Fruit fly (Drosophila melanogaster) whole organism, embryonic: ENCODE measurements around the gene CG11703.

Experiments used
- Blimp-1 ChIP-seq: fragments of 200-800 bp; sonication (Bioruptor generic); optimal IDR thresholded peaks from 3 replicates; lab custom pipeline; 2018; ENCODE audit warnings: missing biosample characterization, missing genetic modification characterization, mild to moderate bottlenecking, moderate library complexity, missing genetic modification reagents
- CG11560 ChIP-seq: fragments of 200-800 bp; sonication (Bioruptor generic); IDR thresholded peaks from 3 replicates; pipeline ENCODE4 v1.3.6; 2022; ENCODE audit warnings: missing biosample characterization, missing genetic modification characterization
- CG11695 ChIP-seq: fragments of 200-800 bp; sonication (Bioruptor generic); IDR thresholded peaks from 3 replicates; pipeline ENCODE4 v1.3.6; 2022; ENCODE audit warnings: missing biosample characterization, missing genetic modification characterization
- CG11696 ChIP-seq: fragments of 200-800 bp; sonication (Bioruptor generic); IDR thresholded peaks from 2 replicates; pipeline ENCODE4 v1.3.6; 2022; ENCODE audit warnings: missing biosample characterization, missing genetic modification characterization
- CG12236 ChIP-seq: fragments of 200-800 bp; sonication (Bioruptor generic); optimal IDR thresholded peaks from 2 replicates; lab custom pipeline; 2016; ENCODE audit warnings: missing biosample characterization, missing genetic modification characterization
- CG12769 ChIP-seq: fragments of 200-800 bp; sonication (Bioruptor generic); optimal IDR thresholded peaks from 2 replicates; lab custom pipeline; 2019; ENCODE audit warnings: missing biosample characterization, mild to moderate bottlenecking, missing genetic modification characterization, moderate library complexity
- CG14667 ChIP-seq: fragments of 200-800 bp; sonication (Bioruptor generic); IDR thresholded peaks from 2 replicates; pipeline ENCODE4 v1.3.6; 2022; ENCODE audit warnings: missing biosample characterization, missing genetic modification characterization
- CG18011 ChIP-seq: fragments of 200-800 bp; sonication (Bioruptor generic); optimal IDR thresholded peaks from 2 replicates; lab custom pipeline; 2017; ENCODE audit warnings: missing biosample characterization, missing genetic modification characterization, mild to moderate bottlenecking, moderate library complexity, missing genotype
- CG18619 ChIP-seq: fragments of 200-800 bp; sonication (Bioruptor generic); optimal IDR thresholded peaks from 3 replicates; lab custom pipeline; 2017; ENCODE audit warnings: missing biosample characterization, mild to moderate bottlenecking, missing genetic modification characterization
- CG30431 ChIP-seq: fragments of 200-800 bp; sonication (Bioruptor generic); optimal IDR thresholded peaks from 2 replicates; lab custom pipeline; 2017; ENCODE audit warnings: missing biosample characterization, missing genetic modification characterization
- CG31224 ChIP-seq: fragments of 200-800 bp; sonication (Bioruptor generic); IDR thresholded peaks from 2 replicates; pipeline ENCODE4 v1.3.6; 2022; ENCODE audit warnings: missing biosample characterization, missing genetic modification characterization
- CG31441 ChIP-seq: fragments of 200-800 bp; sonication (Bioruptor generic); IDR thresholded peaks from 2 replicates; pipeline ENCODE4 v1.3.6; 2022; ENCODE audit warnings: missing biosample characterization, missing genetic modification characterization
- CG34422 ChIP-seq: fragments of 200-800 bp; sonication (Bioruptor generic); IDR thresholded peaks from 3 replicates; pipeline ENCODE4 v1.3.6; 2022; ENCODE audit warnings: missing biosample characterization, missing genetic modification characterization
- CG4282 ChIP-seq: fragments of 200-800 bp; sonication (Bioruptor generic); optimal IDR thresholded peaks from 2 replicates; lab custom pipeline; 2016; ENCODE audit warnings: missing biosample characterization, missing genetic modification characterization
- CG6791 ChIP-seq: fragments of 200-800 bp; sonication (Bioruptor generic); IDR thresholded peaks from 3 replicates; pipeline ENCODE4 v1.3.6; 2022; ENCODE audit warnings: missing biosample characterization, missing genetic modification characterization; ENCODE audit not compliant: partially characterized antibody
- CG9797 ChIP-seq: fragments of 200-800 bp; sonication (Bioruptor generic); optimal IDR thresholded peaks from 3 replicates; lab custom pipeline; 2018; ENCODE audit warnings: missing biosample characterization, mild to moderate bottlenecking, missing genetic modification characterization
- CG9817 ChIP-seq: fragments of 200-800 bp; sonication (Bioruptor generic); optimal IDR thresholded peaks from 2 replicates; lab custom pipeline; 2018; ENCODE audit warnings: missing biosample characterization, mild to moderate bottlenecking, missing genetic modification characterization, moderate library complexity
- CTCF ChIP-seq: fragments of 200-800 bp; sonication (Bioruptor generic); optimal IDR thresholded peaks from 2 replicates; lab custom pipeline; 2017; ENCODE audit warnings: missing biosample characterization, mild to moderate bottlenecking, missing genetic modification characterization, moderate library complexity
- Camta ChIP-seq: fragments of 200-800 bp; sonication (Bioruptor generic); optimal IDR thresholded peaks from 2 replicates; lab custom pipeline; 2016; ENCODE audit warnings: missing biosample characterization, missing genetic modification characterization
- Dek ChIP-seq: fragments of 200-800 bp; sonication (Bioruptor generic); optimal IDR thresholded peaks from 3 replicates; lab custom pipeline; 2019; ENCODE audit warnings: missing biosample characterization, mild to moderate bottlenecking, missing genetic modification characterization, moderate library complexity
- Dip2 ChIP-seq: fragments of 200-800 bp; sonication (Bioruptor generic); IDR thresholded peaks from 2 replicates; pipeline ENCODE4 v1.3.6; 2022; ENCODE audit warnings: missing biosample characterization, missing genetic modification characterization
- Drgx ChIP-seq: fragments of 200-800 bp; sonication (Bioruptor generic); IDR thresholded peaks from 2 replicates; pipeline ENCODE4 v1.3.6; 2022; ENCODE audit warnings: missing biosample characterization, missing genetic modification characterization
- HHEX ChIP-seq: fragments of 200-800 bp; sonication (Bioruptor generic); optimal IDR thresholded peaks from 3 replicates; lab custom pipeline; 2017; ENCODE audit warnings: missing biosample characterization, mild to moderate bottlenecking, missing genetic modification characterization, missing genetic modification reagents
- Max ChIP-seq: fragments of 200-800 bp; sonication (Bioruptor generic); optimal IDR thresholded peaks from 2 replicates; lab custom pipeline; 2016; ENCODE audit warnings: missing biosample characterization, mild to moderate bottlenecking, missing genetic modification characterization
- Meics ChIP-seq: fragments of 200-800 bp; sonication (Bioruptor generic); optimal IDR thresholded peaks from 2 replicates; lab custom pipeline; 2017; ENCODE audit warnings: missing biosample characterization, mild to moderate bottlenecking, missing genetic modification characterization
- Side ChIP-seq: fragments of 200-800 bp; sonication (Bioruptor generic); optimal IDR thresholded peaks from 2 replicates; lab custom pipeline; 2016; ENCODE audit warnings: missing biosample characterization, missing genetic modification characterization
- Usf ChIP-seq: fragments of 200-800 bp; sonication (Bioruptor generic); optimal IDR thresholded peaks from 2 replicates; lab custom pipeline; 2017; ENCODE audit warnings: missing genotype, missing biosample characterization, missing genetic modification characterization
- ash1 ChIP-seq: fragments of 200-800 bp; sonication (Bioruptor generic); optimal IDR thresholded peaks from 2 replicates; lab custom pipeline; 2018; ENCODE audit warnings: missing biosample characterization, mild to moderate bottlenecking, missing genetic modification characterization
- bbx ChIP-seq: fragments of 200-800 bp; sonication (Bioruptor generic); IDR thresholded peaks from 2 replicates; pipeline ENCODE4 v1.3.6; 2022; ENCODE audit warnings: missing biosample characterization, missing genetic modification characterization; ENCODE audit not compliant: partially characterized antibody
- caup ChIP-seq: fragments of 200-800 bp; sonication (Bioruptor generic); optimal IDR thresholded peaks from 3 replicates; lab custom pipeline; 2017; ENCODE audit warnings: missing biosample characterization, mild to moderate bottlenecking, missing genetic modification characterization, moderate library complexity; ENCODE audit not compliant: severe bottlenecking
- crc ChIP-seq: fragments of 200-800 bp; sonication (Bioruptor generic); optimal IDR thresholded peaks from 2 replicates; lab custom pipeline; 2016; ENCODE audit warnings: missing biosample characterization, missing genetic modification characterization
- croc ChIP-seq: fragments of 200-800 bp; sonication (Bioruptor generic); conservative IDR thresholded peaks from 3 replicates; pipeline ENCODE4 v1.3.6; 2022; ENCODE audit warnings: missing biosample characterization, missing genetic modification characterization
- dmrt11E ChIP-seq: fragments of 200-800 bp; sonication (Bioruptor generic); optimal IDR thresholded peaks from 3 replicates; lab custom pipeline; 2018; ENCODE audit warnings: missing biosample characterization, mild to moderate bottlenecking, missing genetic modification characterization, moderate library complexity
- dysf ChIP-seq: fragments of 200-800 bp; sonication (Bioruptor generic); IDR thresholded peaks from 3 replicates; pipeline ENCODE4 v1.3.6; 2022; ENCODE audit warnings: missing biosample characterization, missing genetic modification characterization
- eve ChIP-seq, 2 experiments: fragments of >200 bp; optimal IDR thresholded peaks; 2 replicates each; lab custom pipeline; 2017; ENCODE audit warnings: missing biosample characterization in 2 of 2, missing genetic modification characterization in 2 of 2
- ewg ChIP-seq: fragments of 200-800 bp; sonication (Bioruptor generic); optimal IDR thresholded peaks from 3 replicates; lab custom pipeline; 2017; ENCODE audit warnings: mild to moderate bottlenecking, missing biosample characterization, missing genetic modification reagents, missing genetic modification characterization
- exex ChIP-seq: fragments of 200-800 bp; sonication (Bioruptor generic); optimal IDR thresholded peaks from 4 replicates; lab custom pipeline; 2018; ENCODE audit warnings: missing biosample characterization, mild to moderate bottlenecking, missing genetic modification characterization, moderate library complexity
- fd3F ChIP-seq: fragments of 200-800 bp; sonication (Bioruptor generic); optimal IDR thresholded peaks from 2 replicates; lab custom pipeline; 2018; ENCODE audit warnings: missing biosample characterization, mild to moderate bottlenecking, missing genetic modification characterization, moderate library complexity
- gcm ChIP-seq: fragments of 200-800 bp; sonication (Bioruptor generic); optimal IDR thresholded peaks from 2 replicates; lab custom pipeline; 2019; ENCODE audit warnings: missing biosample characterization, mild to moderate bottlenecking, missing genetic modification characterization, moderate library complexity
- gcm2 ChIP-seq: fragments of 200-800 bp; sonication (Bioruptor generic); optimal IDR thresholded peaks from 2 replicates; lab custom pipeline; 2016; ENCODE audit warnings: missing biosample characterization, missing genetic modification characterization
- grn ChIP-seq: fragments of 200-800 bp; sonication (Bioruptor generic); optimal IDR thresholded peaks from 3 replicates; lab custom pipeline; 2017; ENCODE audit warnings: missing biosample characterization, missing genetic modification characterization
- pita ChIP-seq: fragments of 200-800 bp; sonication (Bioruptor generic); optimal IDR thresholded peaks from 2 replicates; lab custom pipeline; 2017; ENCODE audit warnings: missing biosample characterization, mild to moderate bottlenecking, missing genetic modification characterization
- ranshi ChIP-seq: fragments of 200-800 bp; sonication (Bioruptor generic); IDR thresholded peaks from 2 replicates; pipeline ENCODE4 v1.3.6; 2022; ENCODE audit warnings: missing biosample characterization, missing genetic modification characterization
- run ChIP-seq: fragments of 200-800 bp; sonication (Bioruptor generic); optimal IDR thresholded peaks from 3 replicates; lab custom pipeline; 2018; ENCODE audit warnings: missing biosample characterization, mild to moderate bottlenecking, missing genetic modification characterization
- seq ChIP-seq: fragments of 200-800 bp; sonication (Bioruptor generic); IDR thresholded peaks from 2 replicates; pipeline ENCODE4 v1.3.6; 2022; ENCODE audit warnings: missing biosample characterization, missing genetic modification characterization
- shn ChIP-seq: fragments of 200-800 bp; sonication (Bioruptor generic); optimal IDR thresholded peaks from 3 replicates; lab custom pipeline; 2016; ENCODE audit warnings: missing biosample characterization, missing genetic modification characterization
- slp2 ChIP-seq: fragments of 200-800 bp; sonication (Bioruptor generic); optimal IDR thresholded peaks from 2 replicates; lab custom pipeline; 2016; ENCODE audit warnings: missing biosample characterization, missing genetic modification characterization
- tap ChIP-seq: fragments of 200-800 bp; optimal IDR thresholded peaks from 3 replicates; lab custom pipeline; 2019; ENCODE audit warnings: missing biosample characterization, mild to moderate bottlenecking, missing genetic modification characterization, moderate library complexity
- wor ChIP-seq: fragments of 200-800 bp; sonication (Bioruptor generic); IDR thresholded peaks from 2 replicates; pipeline ENCODE4 v1.3.6; 2022; ENCODE audit warnings: missing biosample characterization, missing genetic modification characterization
- zfh2 ChIP-seq: fragments of 200-800 bp; sonication (Bioruptor generic); optimal IDR thresholded peaks from 2 replicates; lab custom pipeline; 2016; ENCODE audit warnings: missing biosample characterization, missing genetic modification characterization

CG11703 gene

dm6 chr3R:19180263-19180893 is 47.6 kb downstream of the CG11703 start, which contains the start of the genes CG5555 and myd (continued):
- TF ChIP-seq Usf (GFP tag; lab: Kevin White, UChicago) (no peak), Meics (GFP tag; lab: Kevin White, UChicago) (no peak), eve (GFP tag; optimal IDR thresholded peaks at IDR 0.05; lab: Kevin White, UChicago) (peak in 1 of 2 experiments; percentile 85), gcm (GFP tag; lab: Kevin White, UChicago) (peak; percentile 5), CG9797 (GFP tag; lab: Kevin White, UChicago) (no peak), CG30431 (GFP tag; lab: Kevin White, UChicago) (no peak), CG12769 (tag; lab: Kevin White, UChicago) (peak; percentile 53), Blimp-1 (GFP tag; lab: Kevin White, UChicago) (peak; percentile 27), CG9817 (tag; lab: Kevin White, UChicago) (peak; percentile 0), ash1 (GFP tag; lab: Kevin White, UChicago) (no peak), CG31441 (GFP tag; lab: Robert Waterston, UW) (peak; percentile 15; the same call in 1 of the 2 replicates), wor (GFP tag; lab: Robert Waterston, UW) (no peak), HHEX (GFP tag; lab: Kevin White, UChicago) (no peak), seq (GFP tag; lab: Robert Waterston, UW) (peak; percentile 15; the same call in 1 of the 2 replicates), fd3F (GFP tag; lab: Kevin White, UChicago) (no peak), dysf (peak; percentile 48; the same call in 2 of the 3 replicates), CG4282 (no peak), CG12236 (no peak), pita (GFP tag; lab: Kevin White, UChicago) (no peak), CG14667 (GFP tag; lab: Robert Waterston, UW) (no peak), Dip2 (no peak), Drgx (GFP tag; lab: Robert Waterston, UW) (peak; percentile 73), Side (GFP tag; lab: Kevin White, UChicago) (no peak), grn (no peak), slp2 (GFP tag; lab: Kevin White, UChicago) (peak; percentile 1), shn (GFP tag; lab: Kevin White, UChicago) (peak; percentile 13), bbx (GFP tag; lab: Robert Waterston, UW) (peak; percentile 81), CTCF (GFP tag; lab: Kevin White, UChicago) (no peak), CG11560 (tag; lab: Robert Waterston, UW) (no peak), CG34422 (GFP tag; lab: Robert Waterston, UW) (peak; percentile 39; the same call in 1 of the 3 replicates), exex (tag; lab: Kevin White, UChicago) (no peak), run (no peak), dmrt11E (no peak), CG18011 (peak; percentile 24), Dek (tag; lab: Kevin White, UChicago) (peak; percentile 56), zfh2 (peak; percentile 40), tap (tag; lab: Kevin White, UChicago) (no peak), gcm2 (GFP tag; lab: Kevin White, UChicago) (no peak), croc (no peak), CG31224 (GFP tag; lab: Robert Waterston, UW) (peak; percentile 42; the same call in 1 of the 2 replicates), caup (GFP tag; lab: Kevin White, UChicago) (peak; percentile 26), Max (no peak), ranshi (GFP tag; lab: Robert Waterston, UW) (peak; percentile 30; the same call in 1 of the 2 replicates), CG11696 (GFP tag; lab: Robert Waterston, UW) (0 out of 2 replicates have a peak, but pooled peaks have one; percentile 31), Camta (GFP tag; lab: Kevin White, UChicago) (peak; percentile 28), crc (GFP tag; lab: Kevin White, UChicago) (peak; percentile 13), CG6791 (GFP tag; lab: Robert Waterston, UW) (peak; percentile 86), CG18619 (GFP tag; lab: Kevin White, UChicago) (peak; percentile 21), ewg (GFP tag; lab: Kevin White, UChicago) (no peak), CG11695 (GFP tag; lab: Robert Waterston, UW) (peak; percentile 46; the same call in 1 of the 3 replicates)
